Worm (Caenorhabditis elegans) whole organism, young adult: ENCODE data around the gene F49E11.2.

Experiments used
- B0019.2 ChIP-seq: fragments of 200-800 bp; sonication (Bioruptor generic); conservative IDR thresholded peaks from 2 replicates; pipeline ENCODE4 v1.3.6; 2022; ENCODE audit warnings: missing genetic modification reagents, missing genetic modification characterization, missing compliant biosample characterization
- B0261.1 ChIP-seq: sonication (generic microtip); optimal IDR thresholded peaks from 2 replicates; lab custom pipeline; 2016; ENCODE audit warnings: mild to moderate bottlenecking, missing genetic modification characterization, moderate library complexity, missing compliant biosample characterization
- F10E7.11 ChIP-seq: sonication (generic microtip); optimal IDR thresholded peaks from 2 replicates; lab custom pipeline; 2017; ENCODE audit warnings: mild to moderate bottlenecking, missing genetic modification characterization, moderate library complexity, missing compliant biosample characterization
- F49E8.2 ChIP-seq: sonication (generic microtip); optimal IDR thresholded peaks from 3 replicates; lab custom pipeline; 2017; ENCODE audit warnings: missing genetic modification characterization, mild to moderate bottlenecking, missing compliant biosample characterization, antibody characterized with exemption, moderate library complexity; ENCODE audit not compliant: insufficient read depth
- K11D2.4 ChIP-seq: fragments of 200-800 bp; sonication (Bioruptor generic); IDR thresholded peaks from 2 replicates; pipeline ENCODE4 v1.3.6; 2022; ENCODE audit warnings: missing genetic modification reagents, missing genetic modification characterization, missing compliant biosample characterization
- akir-1 ChIP-seq: fragments of 200-800 bp; sonication (Bioruptor generic); optimal IDR thresholded peaks from 2 replicates; lab custom pipeline; 2018; ENCODE audit warnings: mild to moderate bottlenecking, missing genetic modification characterization, moderate library complexity, missing compliant biosample characterization
- ama-1 ChIP-seq, 3 experiments: fragments of 150-350 bp in 1 of 3; sonication (generic microtip) in 2 of 3; optimal IDR thresholded peaks; 2 replicates each; lab custom pipeline; 2014 to 2018; ENCODE audit warnings: missing biosample characterization in 2 of 3, missing genetic modification characterization in 2 of 3, missing genetic modification reagents in 2 of 3
- cebp-1 ChIP-seq, 2 experiments: fragments of 200-800 bp in 1 of 2; sonication (Bioruptor generic) in 1 of 2; sonication (generic microtip) in 1 of 2; IDR thresholded peaks in 1 of 2; optimal IDR thresholded peaks in 1 of 2; 2 replicates each; pipeline versions ENCODE4 v1.3.6 to Lab custom; 2017 to 2022; ENCODE audit warnings: missing compliant biosample characterization in 2 of 2, missing genetic modification characterization in 2 of 2, mild to moderate bottlenecking in 1 of 2, missing genetic modification reagents in 1 of 2, moderate library complexity in 1 of 2
- cebp-2 ChIP-seq: fragments of 200-800 bp; sonication (Bioruptor generic); IDR thresholded peaks from 2 replicates; pipeline ENCODE4 v1.3.6; 2022; ENCODE audit warnings: missing genetic modification characterization, missing compliant biosample characterization
- ceh-27 ChIP-seq: fragments of 200-800 bp; sonication (Bioruptor generic); optimal IDR thresholded peaks from 2 replicates; lab custom pipeline; 2018; ENCODE audit warnings: mild to moderate bottlenecking, missing genetic modification characterization, moderate library complexity, missing compliant biosample characterization
- ceh-40 ChIP-seq: fragments of 200-800 bp; sonication (Bioruptor generic); IDR thresholded peaks from 2 replicates; pipeline ENCODE4 v1.3.6; 2022; ENCODE audit warnings: missing genetic modification characterization, missing compliant biosample characterization
- ceh-79 ChIP-seq: sonication (generic microtip); optimal IDR thresholded peaks from 2 replicates; lab custom pipeline; 2017; ENCODE audit warnings: mild to moderate bottlenecking, missing genetic modification characterization, missing compliant biosample characterization
- die-1 ChIP-seq: sonication (generic microtip); optimal IDR thresholded peaks from 2 replicates; lab custom pipeline; 2016; ENCODE audit warnings: missing genotype, mild to moderate bottlenecking, missing genetic modification characterization, missing compliant biosample characterization
- egl-18 ChIP-seq: fragments of 200-800 bp; sonication (Bioruptor generic); IDR thresholded peaks from 2 replicates; pipeline ENCODE4 v1.3.6; 2022; ENCODE audit warnings: missing genetic modification reagents, missing genetic modification characterization, missing compliant biosample characterization
- egrh-3 ChIP-seq: fragments of 200-800 bp; sonication (Bioruptor generic); IDR thresholded peaks from 2 replicates; pipeline ENCODE4 v1.3.6; 2022; ENCODE audit warnings: missing genetic modification reagents, missing genetic modification characterization, missing compliant biosample characterization
- ekl-4 ChIP-seq: fragments of 200-800 bp; sonication (Bioruptor generic); IDR thresholded peaks from 2 replicates; pipeline ENCODE4 v1.3.6; 2022; ENCODE audit warnings: missing genetic modification reagents, missing genetic modification characterization, missing compliant biosample characterization
- fkh-3 ChIP-seq: sonication (generic microtip); optimal IDR thresholded peaks from 2 replicates; lab custom pipeline; 2016; ENCODE audit warnings: mild to moderate bottlenecking, missing genetic modification characterization, missing compliant biosample characterization
- hlh-12 ChIP-seq: sonication (generic microtip); optimal IDR thresholded peaks from 2 replicates; lab custom pipeline; 2016; ENCODE audit warnings: missing genetic modification characterization, missing compliant biosample characterization
- hmg-1.2 ChIP-seq: fragments of 200-800 bp; sonication (Bioruptor generic); IDR thresholded peaks from 2 replicates; pipeline ENCODE4 v1.3.6; 2022; ENCODE audit warnings: missing genetic modification reagents, missing genetic modification characterization, missing compliant biosample characterization
- lag-1 ChIP-seq: fragments of 200-800 bp; sonication (Bioruptor generic); IDR thresholded peaks from 2 replicates; pipeline ENCODE4 v1.3.6; 2022; ENCODE audit warnings: missing genetic modification reagents, missing genetic modification characterization, missing compliant biosample characterization
- let-526 ChIP-seq: fragments of 200-800 bp; sonication (Bioruptor generic); IDR thresholded peaks from 2 replicates; pipeline ENCODE4 v1.3.6; 2022; ENCODE audit warnings: missing genetic modification reagents, missing genetic modification characterization, missing compliant biosample characterization
- mxl-1 ChIP-seq: sonication (generic microtip); optimal IDR thresholded peaks from 2 replicates; lab custom pipeline; 2016; ENCODE audit warnings: missing genetic modification characterization, missing compliant biosample characterization
- nfyb-1 ChIP-seq: fragments of 200-800 bp; sonication (Bioruptor generic); IDR thresholded peaks from 2 replicates; pipeline ENCODE4 v1.3.6; 2022; ENCODE audit warnings: missing genetic modification reagents, missing genetic modification characterization, missing compliant biosample characterization
- nhr-120 ChIP-seq: fragments of 200-800 bp; sonication (Bioruptor generic); IDR thresholded peaks from 2 replicates; pipeline ENCODE4 v1.3.6; 2022; ENCODE audit warnings: missing genetic modification characterization, missing compliant biosample characterization
- nhr-179 ChIP-seq: sonication (generic microtip); optimal IDR thresholded peaks from 2 replicates; lab custom pipeline; 2016; ENCODE audit warnings: mild to moderate bottlenecking, missing genetic modification characterization, missing compliant biosample characterization
- pbrm-1 ChIP-seq: fragments of 200-800 bp; sonication (Bioruptor generic); IDR thresholded peaks from 2 replicates; pipeline ENCODE4 v1.3.6; 2022; ENCODE audit warnings: missing genetic modification reagents, missing genetic modification characterization, missing compliant biosample characterization
- rcor-1 ChIP-seq: fragments of 200-800 bp; sonication (Bioruptor generic); IDR thresholded peaks from 2 replicates; pipeline ENCODE4 v1.3.6; 2022; ENCODE audit warnings: missing genetic modification reagents, missing genetic modification characterization, missing compliant biosample characterization
- repo-1 ChIP-seq: sonication (generic microtip); optimal IDR thresholded peaks from 2 replicates; lab custom pipeline; 2017; ENCODE audit warnings: mild to moderate bottlenecking, missing genetic modification characterization, missing compliant biosample characterization
- snpc-1.3 ChIP-seq: sonication (generic microtip); optimal IDR thresholded peaks from 2 replicates; lab custom pipeline; 2017; ENCODE audit warnings: missing genetic modification characterization, mild to moderate bottlenecking, missing compliant biosample characterization, antibody characterized with exemption, moderate library complexity, missing genotype, missing genetic modification reagents; ENCODE audit not compliant: insufficient read depth
- somi-1 ChIP-seq: fragments of 200-800 bp; sonication (Bioruptor generic); optimal IDR thresholded peaks from 2 replicates; lab custom pipeline; 2018; ENCODE audit warnings: mild to moderate bottlenecking, missing genetic modification characterization, missing compliant biosample characterization
- sptf-2 ChIP-seq: fragments of 200-800 bp; sonication (Bioruptor generic); optimal IDR thresholded peaks from 2 replicates; lab custom pipeline; 2018; ENCODE audit warnings: mild to moderate bottlenecking, missing genetic modification characterization, missing compliant biosample characterization
- tbp1 ChIP-seq: fragments of 200-800 bp; sonication (Bioruptor generic); optimal IDR thresholded peaks from 2 replicates; lab custom pipeline; 2018; ENCODE audit warnings: mild to moderate bottlenecking, missing genetic modification characterization, missing compliant biosample characterization
- tlf-1 ChIP-seq: fragments of 200-800 bp; sonication (Bioruptor generic); optimal IDR thresholded peaks from 2 replicates; lab custom pipeline; 2018; ENCODE audit warnings: mild to moderate bottlenecking, missing genetic modification characterization, missing compliant biosample characterization
- zfh-2 ChIP-seq: fragments of 200-800 bp; sonication (Bioruptor generic); conservative IDR thresholded peaks from 2 replicates; pipeline ENCODE4 v1.3.6; 2022; ENCODE audit warnings: missing genetic modification reagents, missing genetic modification characterization, missing compliant biosample characterization
- ztf-25 ChIP-seq: fragments of 200-800 bp; sonication (Bioruptor generic); IDR thresholded peaks from 2 replicates; pipeline ENCODE4 v1.3.6; 2022; ENCODE audit warnings: missing genetic modification reagents, missing genetic modification characterization, missing compliant biosample characterization
- ztf-6 ChIP-seq: fragments of 200-800 bp; sonication (Bioruptor generic); IDR thresholded peaks from 2 replicates; pipeline ENCODE4 v1.3.6; 2022; ENCODE audit warnings: missing genetic modification reagents, missing genetic modification characterization, missing compliant biosample characterization

F49E11.2 gene

DNA sequence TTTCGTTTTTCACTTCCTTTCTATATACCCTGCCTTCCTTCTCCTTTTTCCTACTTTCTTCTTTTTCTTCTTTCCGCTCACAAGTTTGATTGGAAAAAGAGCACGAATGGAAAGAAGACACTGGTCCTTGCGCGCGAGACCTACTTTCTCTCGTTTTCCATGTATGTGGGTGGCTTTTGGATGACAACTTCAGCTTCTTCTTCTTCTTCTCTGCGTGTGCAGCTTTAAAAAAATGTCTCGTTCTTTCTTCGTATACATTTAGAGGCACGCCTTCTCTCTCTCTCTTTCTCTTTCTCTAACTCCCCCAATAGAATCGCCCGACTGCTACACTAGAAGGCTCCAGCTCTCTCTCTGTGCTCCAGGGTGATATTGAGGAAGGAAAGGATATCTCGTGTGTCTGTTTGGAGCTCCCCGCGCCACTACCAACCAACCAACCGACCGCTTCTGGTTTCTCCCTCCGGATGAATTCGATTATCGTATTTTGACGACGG lies 12.9 kb downstream of the F49E11.2 start:
- TF ChIP-seq K11D2.4 (GFP tag; lab: Robert Waterston, UW) = no peak
- 0 out of 2 replicates have a peak, but pooled peaks have one; percentile 14 for TF ChIP-seq rcor-1 (GFP tag; lab: Robert Waterston, UW)
- TF ChIP-seq zfh-2 (GFP tag; lab: Robert Waterston, UW) = peak; percentile 54; the same call in 1 of the 2 replicates
- no peak for TF ChIP-seq nhr-179 (tag; lab: Kevin White, UChicago)
- no peak for TF ChIP-seq cebp-1 (GFP tag; IDR thresholded peaks at IDR 0.05; lab: Robert Waterston, UW)
- peak; percentile 5 for TF ChIP-seq cebp-1 (tag; optimal IDR thresholded peaks at IDR 0.05; lab: Kevin White, UChicago)
- peak; percentile 14 for TF ChIP-seq ceh-27 (GFP tag; lab: Kevin White, UChicago)
- TF ChIP-seq egl-18 (GFP tag; lab: Robert Waterston, UW) = 0 out of 2 replicates have a peak, but pooled peaks have one; percentile 12
- TF ChIP-seq, all 124 proteins: peak for 5

ce11 chrIV:13022892-13023291 lies 15.9 kb downstream of the F49E11.2 start:
- peak; percentile 90 for TF ChIP-seq zfh-2 (GFP tag; lab: Robert Waterston, UW)
- TF ChIP-seq nhr-120 (GFP tag; lab: Robert Waterston, UW) = no peak
- TF ChIP-seq B0019.2 (GFP tag; lab: Robert Waterston, UW) = no peak
- TF ChIP-seq B0261.1 (tag; lab: Kevin White, UChicago) = no peak
- TF ChIP-seq ekl-4 (GFP tag; lab: Robert Waterston, UW) = no peak
- no peak for TF ChIP-seq ama-1 (optimal IDR thresholded peaks at IDR 0.05; lab: Kevin White, UChicago)
- TF ChIP-seq ama-1 (GFP tag; optimal IDR thresholded peaks at IDR 0.05; lab: Kevin White, UChicago) = no peak
- no peak for TF ChIP-seq akir-1
- TF ChIP-seq let-526 (GFP tag; lab: Robert Waterston, UW) = no peak
- no peak for TF ChIP-seq mxl-1 (tag; lab: Kevin White, UChicago)
- TF ChIP-seq hmg-1.2 = 0 out of 2 replicates have a peak, but pooled peaks have one; percentile 16
- TF ChIP-seq nfyb-1 (GFP tag; lab: Robert Waterston, UW) = 0 out of 2 replicates have a peak, but pooled peaks have one; percentile 17
- peak; percentile 42; the same call in 1 of the 2 replicates for TF ChIP-seq egrh-3 (GFP tag; lab: Robert Waterston, UW)
- TF ChIP-seq die-1 (tag; lab: Kevin White, UChicago) = no peak
- no peak for TF ChIP-seq fkh-3
- no peak for TF ChIP-seq sptf-2 (GFP tag; lab: Kevin White, UChicago)
- peak; percentile 90 for TF ChIP-seq cebp-2 (GFP tag; lab: Robert Waterston, UW)

- TF ChIP-seq tlf-1 (GFP tag; lab: Kevin White, UChicago) (no peak), ceh-40 (GFP tag; lab: Robert Waterston, UW) (no peak), lag-1 (GFP tag; lab: Robert Waterston, UW) (no peak), F49E8.2 (tag; lab: Kevin White, UChicago) (no peak), snpc-1.3 (tag; lab: Kevin White, UChicago) (no peak), ceh-79 (tag; lab: Kevin White, UChicago) (no peak), ztf-6 (GFP tag; lab: Robert Waterston, UW) (no peak), pbrm-1 (GFP tag; lab: Robert Waterston, UW) (no peak), repo-1 (no peak), ztf-25 (no peak), rcor-1 (GFP tag; lab: Robert Waterston, UW) (no peak), hlh-12 (tag; lab: Kevin White, UChicago) (no peak), somi-1 (GFP tag; lab: Kevin White, UChicago) (no peak), tbp1 (no peak), F10E7.11 (no peak)
These were observed 17.8 kb downstream of the F49E11.2 start for ce11 chrIV:13021006-13021405.
